ENCODE assay signal across 4 worm cellular contexts in the genomic region with DNA sequence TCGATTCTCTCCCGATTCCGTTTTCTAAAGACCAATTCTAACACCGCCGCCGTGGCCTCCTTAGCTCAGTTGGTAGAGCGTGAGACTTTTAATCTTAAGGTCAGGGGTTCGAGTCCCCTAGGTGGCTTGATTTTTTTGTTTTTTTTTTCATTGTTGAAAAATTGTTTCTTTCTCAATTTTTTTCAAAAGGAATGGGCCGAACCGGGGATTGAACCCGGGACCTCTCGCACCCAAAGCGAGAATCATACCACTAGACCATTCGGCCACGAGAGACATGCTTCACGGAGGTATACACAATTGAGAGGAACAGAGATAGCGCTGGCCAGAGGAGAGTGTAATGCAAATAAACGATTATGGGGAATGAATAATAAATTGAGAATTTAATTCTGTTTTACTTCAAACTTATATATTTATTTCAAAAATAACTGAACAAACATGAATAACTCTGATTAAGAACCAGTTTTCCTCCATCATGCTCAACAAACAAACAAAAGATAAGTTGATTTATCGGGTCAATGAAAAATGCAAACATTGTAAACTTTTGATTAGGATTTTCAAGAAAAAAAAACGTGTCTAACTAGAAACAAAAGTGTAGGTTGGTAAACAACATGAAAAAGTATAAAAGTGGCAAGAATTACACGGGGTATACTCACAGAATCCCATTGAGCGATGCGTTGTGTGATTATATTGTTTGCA.
TF ChIP-seq lines count a peak whose summit lies in the region.

Gene pqn-71 (plus strand): TSS at position 646 of the 696 bp plus-strand sequence.

TF ChIP-seq in whole organism, L2 larva, 48 proteins besides CTCF, POLR2A, EP300 and RAD21 (continued from another document):
- TF ChIP-seq nhr-237 (tag; optimal IDR thresholded peaks at IDR 0.05; lab: Kevin White, UChicago) (no peak), crh-2 (tag; optimal IDR thresholded peaks at IDR 0.05; lab: Kevin White, UChicago) (peak; percentile 91), blmp-1 (tag; optimal IDR thresholded peaks at IDR 0.05; lab: Kevin White, UChicago; ENCODE audit: insufficient read depth) (no peak), sma-3 (GFP tag; optimal IDR thresholded peaks at IDR 0.05; lab: Kevin White, UChicago) (peak; percentile 91), lin-39 (tag; optimal IDR thresholded peaks at IDR 0.05; lab: Kevin White, UChicago) (no peak), ceh-16 (tag; optimal IDR thresholded peaks at IDR 0.05; lab: Kevin White, UChicago) (no peak), nhr-6 (tag; optimal IDR thresholded peaks at IDR 0.05; lab: Kevin White, UChicago) (no peak), lin-11 (tag; optimal IDR thresholded peaks at IDR 0.05; lab: Kevin White, UChicago) (peak; percentile 66), gmeb-1 (tag; optimal IDR thresholded peaks at IDR 0.05; lab: Kevin White, UChicago) (peak; percentile 81), nhr-129 (tag; optimal IDR thresholded peaks at IDR 0.05; lab: Kevin White, UChicago) (peak; percentile 69), ztf-1 (GFP tag; conservative IDR thresholded peaks at IDR 0.05; lab: Robert Waterston, UW) (no peak), mbf-1 (tag; optimal IDR thresholded peaks at IDR 0.05; lab: Kevin White, UChicago) (peak; percentile 10), nhr-23 (tag; optimal IDR thresholded peaks at IDR 0.05; lab: Kevin White, UChicago) (no peak), lin-13 (GFP tag; optimal IDR thresholded peaks at IDR 0.05; lab: Kevin White, UChicago) (peak; percentile 74), egl-27 (tag; optimal IDR thresholded peaks at IDR 0.05; lab: Kevin White, UChicago) (peak; percentile 80), nhr-77 (tag; optimal IDR thresholded peaks at IDR 0.05; lab: Kevin White, UChicago) (no peak), nhr-10 (tag; optimal IDR thresholded peaks at IDR 0.05; lab: Kevin White, UChicago) (peak; percentile 26), nhr-12 (tag; optimal IDR thresholded peaks at IDR 0.05; lab: Kevin White, UChicago) (no peak), sem-4 (tag; optimal IDR thresholded peaks at IDR 0.05; lab: Kevin White, UChicago) (peak; percentile 63), unc-62 (GFP tag; optimal IDR thresholded peaks at IDR 0.05; lab: Kevin White, UChicago) (no peak), aly-2 (tag; optimal IDR thresholded peaks at IDR 0.05; lab: Kevin White, UChicago) (no peak), snpc-4 (tag; optimal IDR thresholded peaks at IDR 0.05; lab: Kevin White, UChicago) (peak; percentile 58), lsy-2 (tag; optimal IDR thresholded peaks at IDR 0.05; lab: Kevin White, UChicago) (peak; percentile 71 to 85), nhr-21 (tag; optimal IDR thresholded peaks at IDR 0.05; lab: Kevin White, UChicago) (peak; percentile 82), Y55F3AM.14 (GFP tag; optimal IDR thresholded peaks at IDR 0.05; lab: Kevin White, UChicago) (peak; percentile 79), mdl-1 (tag; optimal IDR thresholded peaks at IDR 0.05; lab: Kevin White, UChicago) (peak; percentile 11 to 76), dmd-4 (tag; optimal IDR thresholded peaks at IDR 0.05; lab: Kevin White, UChicago) (no peak)

TF ChIP-seq in whole organism, L4 larva, 104 proteins besides CTCF, POLR2A, EP300 and RAD21 (continued from another document and continues in another):
- TF ChIP-seq mes-2 (tag; optimal IDR thresholded peaks at IDR 0.05; lab: Kevin White, UChicago; ENCODE audit: poor library complexity, severe bottlenecking) (peak; percentile 85), madf-9 (GFP tag; conservative IDR thresholded peaks at IDR 0.05; lab: Robert Waterston, UW) (peak; percentile 94), zag-1 (tag; optimal IDR thresholded peaks at IDR 0.05; lab: Kevin White, UChicago) (no peak), F37D6.2 (tag; optimal IDR thresholded peaks at IDR 0.05; lab: Kevin White, UChicago) (peak; percentile 83), tag-97 (GFP tag; IDR thresholded peaks at IDR 0.05; lab: Robert Waterston, UW) (0 out of 2 replicates have a peak, but pooled peaks have one; percentile 41), zip-2 (tag; optimal IDR thresholded peaks at IDR 0.05; lab: Kevin White, UChicago) (peak; percentile 90), nhr-237 (tag; optimal IDR thresholded peaks at IDR 0.05; lab: Kevin White, UChicago) (peak; percentile 46), saeg-2 (GFP tag; IDR thresholded peaks at IDR 0.05; lab: Robert Waterston, UW) (peak; percentile 92), ama-1 (optimal IDR thresholded peaks at IDR 0.05; lab: Kevin White, UChicago) (no peak), ceh-20 (GFP tag; IDR thresholded peaks at IDR 0.05; lab: Robert Waterston, UW) (peak; percentile 89), F49E8.2 (tag; optimal IDR thresholded peaks at IDR 0.05; lab: Kevin White, UChicago; ENCODE audit: borderline replicate concordance) (peak; percentile 91), nhr-102 (tag; optimal IDR thresholded peaks at IDR 0.05; lab: Kevin White, UChicago) (no peak), lsy-2 (tag; optimal IDR thresholded peaks at IDR 0.05; lab: Kevin White, UChicago) (no peak), dpl-1 (GFP tag; optimal IDR thresholded peaks at IDR 0.05; lab: Kevin White, UChicago) (peak; percentile 66), spr-1 (tag; optimal IDR thresholded peaks at IDR 0.05; lab: Kevin White, UChicago) (peak; percentile 95), egl-27 (tag; optimal IDR thresholded peaks at IDR 0.05; lab: Kevin White, UChicago) (no peak), F26F4.8 (GFP tag; conservative IDR thresholded peaks at IDR 0.05; lab: Robert Waterston, UW) (peak; percentile 97), F10B5.3 (tag; optimal IDR thresholded peaks at IDR 0.05; lab: Kevin White, UChicago) (peak; percentile 81), nhr-76 (tag; optimal IDR thresholded peaks at IDR 0.05; lab: Kevin White, UChicago) (peak; percentile 12), fos-1 (tag; optimal IDR thresholded peaks at IDR 0.05; lab: Kevin White, UChicago) (no peak), nhr-48 (tag; optimal IDR thresholded peaks at IDR 0.05; lab: Kevin White, UChicago) (peak; percentile 91), aly-2 (tag; optimal IDR thresholded peaks at IDR 0.05; lab: Kevin White, UChicago) (peak; percentile 48), daf-16 (GFP tag; optimal IDR thresholded peaks at IDR 0.05; lab: Kevin White, UChicago) (peak; percentile 91 to 96), daf-16 (tag; optimal IDR thresholded peaks at IDR 0.05; lab: Kevin White, UChicago) (peak; percentile 84), mdt-29 (GFP tag; IDR thresholded peaks at IDR 0.05; lab: Robert Waterston, UW) (peak; percentile 93), snpc-4 (tag; optimal IDR thresholded peaks at IDR 0.05; lab: Kevin White, UChicago) (peak; percentile 27), rbr-2 (tag; optimal IDR thresholded peaks at IDR 0.05; lab: Kevin White, UChicago) (peak; percentile 95), nhr-25 (tag; optimal IDR thresholded peaks at IDR 0.05; lab: Kevin White, UChicago; ENCODE audit: borderline replicate concordance, insufficient read depth) (peak; percentile 80), mxl-3 (GFP tag; optimal IDR thresholded peaks at IDR 0.05; lab: Kevin White, UChicago) (peak; percentile 76), Y48G9A.11 (GFP tag; IDR thresholded peaks at IDR 0.05; lab: Robert Waterston, UW) (peak; percentile 92), spr-3 (GFP tag; optimal IDR thresholded peaks at IDR 0.05; lab: Kevin White, UChicago) (peak; percentile 91), lim-7 (GFP tag; IDR thresholded peaks at IDR 0.05; lab: Robert Waterston, UW) (peak; percentile 92)

TF ChIP-seq in whole organism, late embryonic, 69 proteins besides CTCF, POLR2A, EP300 and RAD21 (continued from another document and continues in another):
- TF ChIP-seq unc-3 (GFP tag; conservative IDR thresholded peaks at IDR 0.05; lab: Robert Waterston, UW) = peak; percentile 75
- peak; percentile 88 for TF ChIP-seq unc-3 (tag; optimal IDR thresholded peaks at IDR 0.05; lab: Kevin White, UChicago)
- peak; percentile 90 for TF ChIP-seq madf-2 (tag; optimal IDR thresholded peaks at IDR 0.05; lab: Kevin White, UChicago)
- TF ChIP-seq elt-2 (tag; optimal IDR thresholded peaks at IDR 0.05; lab: Kevin White, UChicago) = peak; percentile 91
- peak; percentile 77 for TF ChIP-seq sox-4 (tag; optimal IDR thresholded peaks at IDR 0.05; lab: Kevin White, UChicago)
- TF ChIP-seq K02D7.2 (tag; optimal IDR thresholded peaks at IDR 0.05; lab: Kevin White, UChicago) = peak; percentile 78
- no peak for TF ChIP-seq elt-4 (tag; optimal IDR thresholded peaks at IDR 0.05; lab: Kevin White, UChicago)
- TF ChIP-seq npax-4 (tag; optimal IDR thresholded peaks at IDR 0.05; lab: Kevin White, UChicago) = peak; percentile 71
- TF ChIP-seq nfya-1 (tag; optimal IDR thresholded peaks at IDR 0.05; lab: Kevin White, UChicago) = peak; percentile 77
- peak; percentile 79 for TF ChIP-seq C08G9.2 (tag; optimal IDR thresholded peaks at IDR 0.05; lab: Kevin White, UChicago)
- TF ChIP-seq ceh-6 (GFP tag; optimal IDR thresholded peaks at IDR 0.05; lab: Kevin White, UChicago) = peak; percentile 79
- TF ChIP-seq rnt-1 (tag; optimal IDR thresholded peaks at IDR 0.05; lab: Kevin White, UChicago) = peak; percentile 81
- peak; percentile 80 for TF ChIP-seq pha-2 (tag; optimal IDR thresholded peaks at IDR 0.05; lab: Kevin White, UChicago)
- peak; percentile 83 for TF ChIP-seq dve-1 (tag; optimal IDR thresholded peaks at IDR 0.05; lab: Kevin White, UChicago)
- TF ChIP-seq Y22D7AL.16 (tag; optimal IDR thresholded peaks at IDR 0.05; lab: Kevin White, UChicago) = peak; percentile 86
- TF ChIP-seq pat-9 (tag; optimal IDR thresholded peaks at IDR 0.05; lab: Kevin White, UChicago) = peak; percentile 87
- peak; percentile 84 for TF ChIP-seq ttx-3 (tag; optimal IDR thresholded peaks at IDR 0.05; lab: Kevin White, UChicago)
- TF ChIP-seq hlh-6 (tag; optimal IDR thresholded peaks at IDR 0.05; lab: Kevin White, UChicago) = peak; percentile 86
- TF ChIP-seq ceh-30 (tag; optimal IDR thresholded peaks at IDR 0.05; lab: Kevin White, UChicago) = peak; percentile 60
- peak; percentile 72 for TF ChIP-seq ceh-18 (tag; optimal IDR thresholded peaks at IDR 0.05; lab: Kevin White, UChicago)
- TF ChIP-seq eyg-1 (tag; optimal IDR thresholded peaks at IDR 0.05; lab: Kevin White, UChicago) = peak; percentile 47
- TF ChIP-seq ceh-48 (tag; optimal IDR thresholded peaks at IDR 0.05; lab: Kevin White, UChicago) = peak; percentile 53
- peak; percentile 86 for TF ChIP-seq gmeb-2 (tag; optimal IDR thresholded peaks at IDR 0.05; lab: Kevin White, UChicago)
- no peak for TF ChIP-seq ceh-22 (tag; optimal IDR thresholded peaks at IDR 0.05; lab: Kevin White, UChicago)
- TF ChIP-seq odd-2 (tag; optimal IDR thresholded peaks at IDR 0.05; lab: Kevin White, UChicago) = no peak
- no peak for TF ChIP-seq unc-55 (GFP tag; optimal IDR thresholded peaks at IDR 0.05; lab: Kevin White, UChicago)
- no peak for TF ChIP-seq pax-1 (tag; optimal IDR thresholded peaks at IDR 0.05; lab: Kevin White, UChicago)
- TF ChIP-seq C38D4.7 (GFP tag; optimal IDR thresholded peaks at IDR 0.05; lab: Kevin White, UChicago) = peak; percentile 72
- TF ChIP-seq hlh-13 (GFP tag; optimal IDR thresholded peaks at IDR 0.05; lab: Kevin White, UChicago) = peak; percentile 67
- TF ChIP-seq ets-4 (tag; optimal IDR thresholded peaks at IDR 0.05; lab: Kevin White, UChicago) = peak; percentile 34
- TF ChIP-seq lim-6 (tag; optimal IDR thresholded peaks at IDR 0.05; lab: Kevin White, UChicago) = peak; percentile 72
- TF ChIP-seq ref-2 (tag; optimal IDR thresholded peaks at IDR 0.05; lab: Kevin White, UChicago) = peak; percentile 79
- peak; percentile 79 for TF ChIP-seq T23F11.4 (GFP tag; optimal IDR thresholded peaks at IDR 0.05; lab: Kevin White, UChicago)
- peak; percentile 72 for TF ChIP-seq sox-2 (GFP tag; IDR thresholded peaks at IDR 0.05; lab: Robert Waterston, UW)
- no peak for TF ChIP-seq fkh-10 (GFP tag; optimal IDR thresholded peaks at IDR 0.05; lab: Kevin White, UChicago)
- peak; percentile 69 for TF ChIP-seq hlh-15 (tag; optimal IDR thresholded peaks at IDR 0.05; lab: Kevin White, UChicago)

TF ChIP-seq in whole organism, mixed stage, embryonic, 35 proteins besides CTCF, POLR2A, EP300 and RAD21 (continued from another document):
- TF ChIP-seq ces-1 (GFP tag; optimal IDR thresholded peaks at IDR 0.05; lab: Kevin White, UChicago) = no peak
- no peak for TF ChIP-seq unc-39 (tag; optimal IDR thresholded peaks at IDR 0.05; lab: Kevin White, UChicago)
- TF ChIP-seq ham-2 (GFP tag; optimal IDR thresholded peaks at IDR 0.05; lab: Kevin White, UChicago) = peak; percentile 85
- TF ChIP-seq cnd-1 (tag; optimal IDR thresholded peaks at IDR 0.05; lab: Kevin White, UChicago) = peak; percentile 78
- TF ChIP-seq mls-2 (tag; optimal IDR thresholded peaks at IDR 0.05; lab: Kevin White, UChicago) = peak; percentile 89
- TF ChIP-seq hlh-1 (tag; optimal IDR thresholded peaks at IDR 0.05; lab: Kevin White, UChicago) = peak; percentile 37
- TF ChIP-seq ceh-39 (tag; optimal IDR thresholded peaks at IDR 0.05; lab: Kevin White, UChicago) = no peak
- peak; percentile 41 for TF ChIP-seq elt-3 (tag; optimal IDR thresholded peaks at IDR 0.05; lab: Kevin White, UChicago)
- no peak for TF ChIP-seq zip-8 (tag; optimal IDR thresholded peaks at IDR 0.05; lab: Kevin White, UChicago)
